Fruit fly (Drosophila melanogaster) whole organism, embryonic: Measurements from ENCODE around the gene CG11980.

Experiments used
- ATbp ChIP-seq: fragments of 200-800 bp; sonication (Bioruptor generic); optimal IDR thresholded peaks from 2 replicates; lab custom pipeline; 2017; ENCODE audit warnings: missing biosample characterization, mild to moderate bottlenecking, missing genetic modification characterization, missing genetic modification reagents
- CG10979 ChIP-seq: fragments of 200-800 bp; sonication (Bioruptor generic); optimal IDR thresholded peaks from 2 replicates; lab custom pipeline; 2018; ENCODE audit warnings: missing biosample characterization, mild to moderate bottlenecking, missing genetic modification characterization, moderate library complexity
- CG11247 ChIP-seq: fragments of 200-800 bp; sonication (Bioruptor generic); IDR thresholded peaks from 2 replicates; pipeline ENCODE4 v1.3.6; 2022; ENCODE audit warnings: missing biosample characterization, missing genetic modification characterization
- CG11398 ChIP-seq: fragments of 200-800 bp; sonication (Bioruptor generic); optimal IDR thresholded peaks from 2 replicates; lab custom pipeline; 2016; ENCODE audit warnings: missing biosample characterization, missing genetic modification characterization
- CG12104 ChIP-seq: fragments of 200-800 bp; sonication (Bioruptor generic); optimal IDR thresholded peaks from 3 replicates; lab custom pipeline; 2016; ENCODE audit warnings: missing biosample characterization, missing genetic modification characterization
- CG12769 ChIP-seq: fragments of 200-800 bp; sonication (Bioruptor generic); optimal IDR thresholded peaks from 2 replicates; lab custom pipeline; 2019; ENCODE audit warnings: missing biosample characterization, mild to moderate bottlenecking, missing genetic modification characterization, moderate library complexity
- CG13424 ChIP-seq: fragments of 200-800 bp; sonication (Bioruptor generic); optimal IDR thresholded peaks from 2 replicates; lab custom pipeline; 2019; ENCODE audit warnings: missing biosample characterization, mild to moderate bottlenecking, missing genetic modification characterization, moderate library complexity
- CG13624 ChIP-seq: fragments of 200-800 bp; sonication (Bioruptor generic); optimal IDR thresholded peaks from 2 replicates; lab custom pipeline; 2016; ENCODE audit warnings: missing biosample characterization, missing genetic modification characterization
- CG16813 ChIP-seq: fragments of 200-800 bp; sonication (Bioruptor generic); IDR thresholded peaks from 3 replicates; pipeline ENCODE4 v1.3.6; 2022; ENCODE audit warnings: missing biosample characterization, missing genetic modification characterization; ENCODE audit not compliant: partially characterized antibody
- CG17361 ChIP-seq: fragments of 200-800 bp; sonication (Bioruptor generic); IDR thresholded peaks from 3 replicates; pipeline ENCODE4 v1.3.6; 2022; ENCODE audit warnings: missing biosample characterization, missing genetic modification characterization
- CG17829 ChIP-seq: fragments of 200-800 bp; optimal IDR thresholded peaks from 2 replicates; lab custom pipeline; 2019; ENCODE audit warnings: missing biosample characterization, mild to moderate bottlenecking, missing genetic modification characterization, moderate library complexity
- CG18599 ChIP-seq: fragments of 200-800 bp; sonication (Bioruptor generic); optimal IDR thresholded peaks from 3 replicates; lab custom pipeline; 2017; ENCODE audit warnings: missing biosample characterization, missing genetic modification characterization, mild to moderate bottlenecking, moderate library complexity, missing genetic modification reagents
- CG2120 ChIP-seq: fragments of 200-800 bp; sonication (Bioruptor generic); optimal IDR thresholded peaks from 3 replicates; lab custom pipeline; 2016; ENCODE audit warnings: missing biosample characterization, missing genetic modification characterization
- CG31224 ChIP-seq: fragments of 200-800 bp; sonication (Bioruptor generic); IDR thresholded peaks from 2 replicates; pipeline ENCODE4 v1.3.6; 2022; ENCODE audit warnings: missing biosample characterization, missing genetic modification characterization
- CG33557 ChIP-seq: fragments of 200-800 bp; sonication (Bioruptor generic); optimal IDR thresholded peaks from 2 replicates; lab custom pipeline; 2019; ENCODE audit warnings: missing biosample characterization, mild to moderate bottlenecking, missing genetic modification characterization, moderate library complexity
- CG43689 ChIP-seq: fragments of 200-800 bp; sonication (Bioruptor generic); IDR thresholded peaks from 2 replicates; pipeline ENCODE4 v1.3.6; 2022; ENCODE audit warnings: missing biosample characterization, missing genetic modification characterization
- CG5245 ChIP-seq: fragments of 200-800 bp; sonication (Bioruptor generic); optimal IDR thresholded peaks from 3 replicates; lab custom pipeline; 2016; ENCODE audit warnings: missing biosample characterization, missing genetic modification characterization
- CG6854 ChIP-seq: fragments of 200-800 bp; sonication (Bioruptor generic); optimal IDR thresholded peaks from 3 replicates; lab custom pipeline; 2017; ENCODE audit warnings: missing biosample characterization, mild to moderate bottlenecking, missing genetic modification characterization
- CG7987 ChIP-seq: fragments of 200-800 bp; sonication (Bioruptor generic); optimal IDR thresholded peaks from 2 replicates; lab custom pipeline; 2018; ENCODE audit warnings: missing biosample characterization, mild to moderate bottlenecking, missing genetic modification characterization, moderate library complexity
- CG8388 ChIP-seq: fragments of 200-800 bp; sonication (Bioruptor generic); optimal IDR thresholded peaks from 2 replicates; lab custom pipeline; 2019; ENCODE audit warnings: missing biosample characterization, mild to moderate bottlenecking, missing genetic modification characterization, moderate library complexity
- CG9437 ChIP-seq: fragments of 200-800 bp; sonication (Bioruptor generic); optimal IDR thresholded peaks from 2 replicates; lab custom pipeline; 2018; ENCODE audit warnings: missing biosample characterization, mild to moderate bottlenecking, missing genetic modification characterization
- CrebB ChIP-seq: fragments of 200-800 bp; sonication (Bioruptor generic); optimal IDR thresholded peaks from 3 replicates; lab custom pipeline; 2018; ENCODE audit warnings: missing biosample characterization, mild to moderate bottlenecking, missing genetic modification characterization
- Ets65A ChIP-seq: fragments of 200-800 bp; sonication (Bioruptor generic); peaks from one replicate; lab custom pipeline; 2016; ENCODE audit warnings: missing biosample characterization, missing genetic modification characterization
- Max ChIP-seq: fragments of 200-800 bp; sonication (Bioruptor generic); optimal IDR thresholded peaks from 2 replicates; lab custom pipeline; 2016; ENCODE audit warnings: missing biosample characterization, mild to moderate bottlenecking, missing genetic modification characterization
- Mrtf ChIP-seq: fragments of 200-800 bp; sonication (Bioruptor generic); IDR thresholded peaks from 3 replicates; pipeline ENCODE4 v1.3.6; 2022; ENCODE audit warnings: missing biosample characterization, missing genetic modification characterization
- NC2β ChIP-seq: fragments of 200-800 bp; sonication (Bioruptor generic); optimal IDR thresholded peaks from 2 replicates; lab custom pipeline; 2016; ENCODE audit warnings: missing biosample characterization, missing genetic modification characterization
- PHDP ChIP-seq: fragments of 200-800 bp; sonication (Bioruptor generic); optimal IDR thresholded peaks from 3 replicates; lab custom pipeline; 2018; ENCODE audit warnings: missing biosample characterization, mild to moderate bottlenecking, missing genetic modification characterization, moderate library complexity
- Pdp1 ChIP-seq, 2 experiments: fragments of 200-800 bp; sonication (Bioruptor generic); optimal IDR thresholded peaks; 3 replicates each; lab custom pipeline; 2016; ENCODE audit warnings: missing biosample characterization in 2 of 2, missing genetic modification characterization in 2 of 2, mild to moderate bottlenecking in 1 of 2, moderate library complexity in 1 of 2
- Rx ChIP-seq: fragments of 200-800 bp; sonication (Bioruptor generic); IDR thresholded peaks from 2 replicates; pipeline ENCODE4 v1.3.6; 2022; ENCODE audit warnings: missing biosample characterization, missing genetic modification characterization
- Sox100B ChIP-seq: fragments of 200-800 bp; sonication (Bioruptor generic); optimal IDR thresholded peaks from 3 replicates; lab custom pipeline; 2018; ENCODE audit warnings: missing biosample characterization, mild to moderate bottlenecking, missing genetic modification characterization
- Trl ChIP-seq, 3 experiments: fragments of >200 bp in 2 of 3; fragments of 200-800 bp in 1 of 3; sonication (Bioruptor generic) in 1 of 3; optimal IDR thresholded peaks; 2 replicates in 1 of 3; 3 replicates in 2 of 3; lab custom pipeline; 2016 to 2017; ENCODE audit warnings: missing biosample characterization in 1 of 3, missing genetic modification characterization in 1 of 3
- Vsx1 ChIP-seq: fragments of 200-800 bp; sonication (Bioruptor generic); optimal IDR thresholded peaks from 2 replicates; lab custom pipeline; 2017; ENCODE audit warnings: missing biosample characterization, mild to moderate bottlenecking, missing genetic modification characterization, missing genetic modification reagents
- Xbp1 ChIP-seq: fragments of 200-800 bp; sonication (Bioruptor generic); optimal IDR thresholded peaks from 3 replicates; lab custom pipeline; 2016; ENCODE audit warnings: missing biosample characterization, mild to moderate bottlenecking, missing genetic modification characterization
- az2 ChIP-seq: fragments of 200-800 bp; sonication (Bioruptor generic); optimal IDR thresholded peaks from 3 replicates; lab custom pipeline; 2016; ENCODE audit warnings: missing biosample characterization, missing genetic modification characterization
- bowl ChIP-seq: fragments of 200-800 bp; sonication (Bioruptor generic); IDR thresholded peaks from 2 replicates; pipeline ENCODE4 v1.3.6; 2022; ENCODE audit warnings: missing biosample characterization, missing genetic modification characterization
- dmrt99B ChIP-seq: fragments of 200-800 bp; sonication (Bioruptor generic); optimal IDR thresholded peaks from 2 replicates; lab custom pipeline; 2018; ENCODE audit warnings: missing biosample characterization, mild to moderate bottlenecking, missing genetic modification characterization, moderate library complexity
- gro ChIP-seq: fragments of 200-800 bp; sonication (Bioruptor generic); optimal IDR thresholded peaks from 2 replicates; lab custom pipeline; 2016; ENCODE audit warnings: missing biosample characterization, missing genetic modification characterization
- insv ChIP-seq, 2 experiments: fragments of 200-800 bp; sonication (Bioruptor generic); optimal IDR thresholded peaks; 3 replicates each; lab custom pipeline; 2016 to 2018; ENCODE audit warnings: missing biosample characterization in 2 of 2, missing genetic modification characterization in 2 of 2
- luna ChIP-seq: fragments of 200-800 bp; sonication (Bioruptor generic); optimal IDR thresholded peaks from 2 replicates; lab custom pipeline; 2016; ENCODE audit warnings: missing biosample characterization, missing genetic modification characterization
- peb ChIP-seq: fragments of 200-800 bp; sonication (Bioruptor generic); IDR thresholded peaks from 2 replicates; pipeline ENCODE4 v1.3.6; 2022; ENCODE audit warnings: missing biosample characterization, missing genetic modification characterization
- pho ChIP-seq: fragments of 200-800 bp; sonication (Bioruptor generic); optimal IDR thresholded peaks from 2 replicates; lab custom pipeline; 2016; ENCODE audit warnings: missing biosample characterization, missing genetic modification characterization
- pzg ChIP-seq: fragments of 200-800 bp; sonication (Bioruptor generic); optimal IDR thresholded peaks from 3 replicates; lab custom pipeline; 2018; ENCODE audit warnings: missing biosample characterization, mild to moderate bottlenecking, missing genetic modification characterization, moderate library complexity
- scrt ChIP-seq: fragments of 200-800 bp; sonication (Bioruptor generic); optimal IDR thresholded peaks from 2 replicates; lab custom pipeline; 2018; ENCODE audit warnings: missing biosample characterization, mild to moderate bottlenecking, missing genetic modification characterization, moderate library complexity
- sd ChIP-seq: fragments of 200-800 bp; sonication (Bioruptor generic); optimal IDR thresholded peaks from 3 replicates; lab custom pipeline; 2018; ENCODE audit warnings: missing biosample characterization, mild to moderate bottlenecking, missing genetic modification characterization, moderate library complexity
- vvl ChIP-seq: fragments of 200-800 bp; sonication (Bioruptor generic); IDR thresholded peaks from 2 replicates; pipeline ENCODE4 v1.3.6; 2022; ENCODE audit warnings: missing biosample characterization, missing genetic modification characterization
- z ChIP-seq: fragments of 200-800 bp; sonication (Bioruptor generic); IDR thresholded peaks from 3 replicates; pipeline ENCODE4 v1.3.6; 2022; ENCODE audit warnings: missing biosample characterization, missing genetic modification characterization
- zfh2 ChIP-seq: fragments of 200-800 bp; sonication (Bioruptor generic); optimal IDR thresholded peaks from 2 replicates; lab custom pipeline; 2016; ENCODE audit warnings: missing biosample characterization, missing genetic modification characterization

The CG11980 gene

dm6 chr3R:9047561-9048465 is 44.0 kb downstream of the CG11980 start, which contains the start of gene Rel (continued):
- peak; percentile 79 for TF ChIP-seq CG33557 (GFP tag; lab: Kevin White, UChicago)
- TF ChIP-seq CrebB (tag; lab: Kevin White, UChicago) = peak; percentile 67
- TF ChIP-seq CG8388 (GFP tag; lab: Kevin White, UChicago) = peak; percentile 69
- peak; percentile 56 for TF ChIP-seq Max (GFP tag; lab: Kevin White, UChicago)
- peak; percentile 67 for TF ChIP-seq pzg (GFP tag; lab: Kevin White, UChicago)
- TF ChIP-seq vvl (GFP tag; lab: Robert Waterston, UW) = no peak
- TF ChIP-seq Ets65A (GFP tag; lab: Kevin White, UChicago) = peak; percentile 83
- peak; percentile 99 for TF ChIP-seq CG12769 (tag; lab: Kevin White, UChicago)
- TF ChIP-seq sd (tag; lab: Kevin White, UChicago) = peak; percentile 96
- peak; percentile 45 for TF ChIP-seq CG5245
- TF ChIP-seq z (GFP tag; lab: Robert Waterston, UW) = no peak
- peak; percentile 97 for TF ChIP-seq CG9437 (GFP tag; lab: Kevin White, UChicago)
- peak; percentile 45 for TF ChIP-seq scrt (GFP tag; lab: Kevin White, UChicago)
- peak; percentile 81 for TF ChIP-seq CG13624 (GFP tag; lab: Kevin White, UChicago)
- peak; percentile 83 for TF ChIP-seq gro
- TF ChIP-seq Xbp1 (GFP tag; lab: Kevin White, UChicago) = peak; percentile 46
- TF ChIP-seq NC2β (GFP tag; lab: Kevin White, UChicago) = peak; percentile 22
- TF ChIP-seq CG17829 (tag; lab: Kevin White, UChicago) = peak; percentile 86
- TF ChIP-seq CG11398 (GFP tag; lab: Kevin White, UChicago) = no peak
- peak in 1 of 2 experiments; percentile 4 for TF ChIP-seq Trl (optimal IDR thresholded peaks at IDR 0.05; lab: Kevin White, UChicago)
- TF ChIP-seq Trl (GFP tag; optimal IDR thresholded peaks at IDR 0.05; lab: Kevin White, UChicago) = no peak
- no peak for TF ChIP-seq bowl (GFP tag; lab: Robert Waterston, UW)
- TF ChIP-seq luna (GFP tag; lab: Kevin White, UChicago) = peak; percentile 29
- no peak for TF ChIP-seq CG6854 (GFP tag; lab: Kevin White, UChicago)
- TF ChIP-seq CG12104 (GFP tag; lab: Kevin White, UChicago) = peak; percentile 66
- TF ChIP-seq CG10979 = peak; percentile 74
- TF ChIP-seq zfh2 = peak; percentile 30
- peak; percentile 31 for TF ChIP-seq CG7987 (GFP tag; lab: Kevin White, UChicago)
- TF ChIP-seq Rx = no peak
- peak; percentile 17 for TF ChIP-seq ATbp (GFP tag; lab: Kevin White, UChicago)
- no peak for TF ChIP-seq CG43689 (GFP tag; lab: Robert Waterston, UW)
- no peak for TF ChIP-seq Mrtf (GFP tag; lab: Robert Waterston, UW)
- TF ChIP-seq CG11247 (GFP tag; lab: Robert Waterston, UW) = no peak
- peak; percentile 24 for TF ChIP-seq pho
- peak; percentile 85 for TF ChIP-seq CG13424 (tag; lab: Kevin White, UChicago)
- TF ChIP-seq CG31224 = no peak
- TF ChIP-seq Pdp1 (GFP tag; optimal IDR thresholded peaks at IDR 0.05; lab: Kevin White, UChicago) = peak in 1 of 2 experiments; percentile 23
- no peak for TF ChIP-seq CG16813 (GFP tag; lab: Robert Waterston, UW)
- peak; percentile 63 for TF ChIP-seq az2 (GFP tag; lab: Kevin White, UChicago)
- peak in 1 of 2 experiments; percentile 35 for TF ChIP-seq insv (GFP tag; optimal IDR thresholded peaks at IDR 0.05; lab: Kevin White, UChicago)
- TF ChIP-seq PHDP = peak; percentile 69
- TF ChIP-seq dmrt99B (tag; lab: Kevin White, UChicago) = peak; percentile 73
- peak; percentile 84 for TF ChIP-seq Sox100B
- TF ChIP-seq peb (GFP tag; lab: Robert Waterston, UW) = no peak
- peak; percentile 28 for TF ChIP-seq CG2120 (GFP tag; lab: Kevin White, UChicago)
- TF ChIP-seq Vsx1 (GFP tag; lab: Kevin White, UChicago) = peak; percentile 28
- no peak for TF ChIP-seq CG17361 (GFP tag; lab: Robert Waterston, UW)
- TF ChIP-seq CG18599 (GFP tag; lab: Kevin White, UChicago) = peak; percentile 70
